Fruit fly (Drosophila melanogaster) whole organism, embryonic: ENCODE data around the gene Rpn2.

Source experiments
- ATbp ChIP-seq: fragments of 200-800 bp; sonication (Bioruptor generic); optimal IDR thresholded peaks from 2 replicates; lab custom pipeline; 2017; ENCODE audit warnings: missing biosample characterization, mild to moderate bottlenecking, missing genetic modification characterization, missing genetic modification reagents
- Aef1 ChIP-seq: fragments of 200-800 bp; sonication (Bioruptor generic); IDR thresholded peaks from 3 replicates; pipeline ENCODE4 v1.3.6; 2022; ENCODE audit warnings: missing biosample characterization, missing genetic modification characterization
- Atf6 ChIP-seq: fragments of 200-800 bp; sonication (Bioruptor generic); IDR thresholded peaks from 2 replicates; pipeline ENCODE4 v1.3.6; 2022; ENCODE audit warnings: missing biosample characterization, missing genetic modification characterization
- BtbVII ChIP-seq: fragments of 200-800 bp; sonication (Bioruptor generic); optimal IDR thresholded peaks from 3 replicates; lab custom pipeline; 2017; ENCODE audit warnings: missing biosample characterization, mild to moderate bottlenecking, missing genetic modification characterization
- CG1024 ChIP-seq: fragments of 200-800 bp; sonication (Bioruptor generic); IDR thresholded peaks from 2 replicates; pipeline ENCODE4 v1.3.6; 2022; ENCODE audit warnings: missing biosample characterization, missing genetic modification characterization
- CG10979 ChIP-seq: fragments of 200-800 bp; sonication (Bioruptor generic); optimal IDR thresholded peaks from 2 replicates; lab custom pipeline; 2018; ENCODE audit warnings: missing biosample characterization, mild to moderate bottlenecking, missing genetic modification characterization, moderate library complexity
- CG11085 ChIP-seq: fragments of 200-800 bp; sonication (Bioruptor generic); IDR thresholded peaks from 2 replicates; pipeline ENCODE4 v1.3.6; 2022; ENCODE audit warnings: missing biosample characterization, missing genetic modification characterization
- CG12236 ChIP-seq: fragments of 200-800 bp; sonication (Bioruptor generic); optimal IDR thresholded peaks from 2 replicates; lab custom pipeline; 2016; ENCODE audit warnings: missing biosample characterization, missing genetic modification characterization
- CG13287 ChIP-seq: fragments of 200-800 bp; sonication (Bioruptor generic); IDR thresholded peaks from 2 replicates; pipeline ENCODE4 v1.3.6; 2022; ENCODE audit warnings: missing biosample characterization, missing genetic modification characterization; ENCODE audit not compliant: partially characterized antibody
- CG13624 ChIP-seq: fragments of 200-800 bp; sonication (Bioruptor generic); optimal IDR thresholded peaks from 2 replicates; lab custom pipeline; 2016; ENCODE audit warnings: missing biosample characterization, missing genetic modification characterization
- CG1647 ChIP-seq: fragments of 200-800 bp; sonication (Bioruptor generic); optimal IDR thresholded peaks from 3 replicates; lab custom pipeline; 2016; ENCODE audit warnings: missing biosample characterization, missing genetic modification characterization
- CG16813 ChIP-seq: fragments of 200-800 bp; sonication (Bioruptor generic); IDR thresholded peaks from 3 replicates; pipeline ENCODE4 v1.3.6; 2022; ENCODE audit warnings: missing biosample characterization, missing genetic modification characterization; ENCODE audit not compliant: partially characterized antibody
- CG17612 ChIP-seq: fragments of 200-800 bp; sonication (Bioruptor generic); IDR thresholded peaks from 2 replicates; pipeline ENCODE4 v1.3.6; 2022; ENCODE audit warnings: missing biosample characterization, missing genetic modification characterization
- CG18764 ChIP-seq: fragments of 200-800 bp; sonication (Bioruptor generic); optimal IDR thresholded peaks from 3 replicates; lab custom pipeline; 2016; ENCODE audit warnings: missing biosample characterization, missing genetic modification characterization
- CG31365 ChIP-seq: fragments of 200-800 bp; sonication (Bioruptor generic); optimal IDR thresholded peaks from 2 replicates; lab custom pipeline; 2018; ENCODE audit warnings: missing biosample characterization, mild to moderate bottlenecking, missing genetic modification characterization
- CG33213 ChIP-seq: fragments of 200-800 bp; sonication (Bioruptor generic); optimal IDR thresholded peaks from 3 replicates; lab custom pipeline; 2016; ENCODE audit warnings: missing biosample characterization, missing genetic modification characterization
- CG5953 ChIP-seq: fragments of 200-800 bp; sonication (Bioruptor generic); IDR thresholded peaks from 2 replicates; pipeline ENCODE4 v1.3.6; 2022; ENCODE audit warnings: missing biosample characterization, missing genetic modification characterization
- CG6813 ChIP-seq: fragments of 200-800 bp; sonication (Bioruptor generic); optimal IDR thresholded peaks from 2 replicates; lab custom pipeline; 2017; ENCODE audit warnings: missing biosample characterization, missing genetic modification characterization, mild to moderate bottlenecking, moderate library complexity, missing genetic modification reagents
- CG7372 ChIP-seq: fragments of 200-800 bp; sonication (Bioruptor generic); IDR thresholded peaks from 2 replicates; pipeline ENCODE4 v1.3.6; 2022; ENCODE audit warnings: missing biosample characterization, missing genetic modification characterization
- Camta ChIP-seq: fragments of 200-800 bp; sonication (Bioruptor generic); optimal IDR thresholded peaks from 2 replicates; lab custom pipeline; 2016; ENCODE audit warnings: missing biosample characterization, missing genetic modification characterization
- D ChIP-seq, 2 experiments: fragments of 200-800 bp in 1 of 2; fragments of >200 bp in 1 of 2; sonication (Bioruptor generic) in 1 of 2; optimal IDR thresholded peaks; 2 replicates in 1 of 2; 3 replicates in 1 of 2; lab custom pipeline; 2017; ENCODE audit warnings: mild to moderate bottlenecking in 1 of 2, missing biosample characterization in 1 of 2, missing genetic modification characterization in 1 of 2, missing genetic modification reagents in 1 of 2
- D19B ChIP-seq: fragments of 200-800 bp; sonication (Bioruptor generic); optimal IDR thresholded peaks from 2 replicates; lab custom pipeline; 2017; ENCODE audit warnings: missing biosample characterization, mild to moderate bottlenecking, missing genetic modification characterization
- Dip2 ChIP-seq: fragments of 200-800 bp; sonication (Bioruptor generic); IDR thresholded peaks from 2 replicates; pipeline ENCODE4 v1.3.6; 2022; ENCODE audit warnings: missing biosample characterization, missing genetic modification characterization
- Doc3 ChIP-seq: fragments of 200-800 bp; sonication (Bioruptor generic); IDR thresholded peaks from 3 replicates; pipeline ENCODE4 v1.3.6; 2022; ENCODE audit warnings: missing biosample characterization, missing genetic modification characterization; ENCODE audit not compliant: partially characterized antibody
- Dref ChIP-seq: fragments of 200-800 bp; sonication (Bioruptor generic); IDR thresholded peaks from 2 replicates; pipeline ENCODE4 v1.3.6; 2022; ENCODE audit warnings: missing biosample characterization, missing genetic modification characterization
- Ets65A ChIP-seq: fragments of 200-800 bp; sonication (Bioruptor generic); peaks from one replicate; lab custom pipeline; 2016; ENCODE audit warnings: missing biosample characterization, missing genetic modification characterization
- Fer2 ChIP-seq: fragments of 200-800 bp; sonication (Bioruptor generic); optimal IDR thresholded peaks from 2 replicates; lab custom pipeline; 2018; ENCODE audit warnings: missing biosample characterization, mild to moderate bottlenecking, missing genetic modification characterization, moderate library complexity
- Fer3 ChIP-seq: fragments of 200-800 bp; sonication (Bioruptor generic); optimal IDR thresholded peaks from 2 replicates; lab custom pipeline; 2018; ENCODE audit warnings: missing biosample characterization, mild to moderate bottlenecking, missing genetic modification characterization, moderate library complexity
- Gug ChIP-seq: fragments of 200-800 bp; sonication (Bioruptor generic); IDR thresholded peaks from 4 replicates; pipeline ENCODE4 v1.3.6; 2022; ENCODE audit warnings: missing biosample characterization, missing genetic modification characterization
- Nf-YB ChIP-seq: fragments of 200-800 bp; sonication (Bioruptor generic); optimal IDR thresholded peaks from 3 replicates; lab custom pipeline; 2019; ENCODE audit warnings: missing biosample characterization, mild to moderate bottlenecking, missing genetic modification characterization, moderate library complexity
- Optix ChIP-seq: fragments of 200-800 bp; sonication (Bioruptor generic); IDR thresholded peaks from 3 replicates; pipeline ENCODE4 v1.3.6; 2022; ENCODE audit warnings: missing biosample characterization, missing genetic modification characterization
- Pdp1 ChIP-seq, 2 experiments: fragments of 200-800 bp; sonication (Bioruptor generic); optimal IDR thresholded peaks; 3 replicates each; lab custom pipeline; 2016; ENCODE audit warnings: missing biosample characterization in 2 of 2, missing genetic modification characterization in 2 of 2, mild to moderate bottlenecking in 1 of 2, moderate library complexity in 1 of 2
- al ChIP-seq: fragments of 200-800 bp; sonication (Bioruptor generic); IDR thresholded peaks from 2 replicates; pipeline ENCODE4 v1.3.6; 2022; ENCODE audit warnings: missing biosample characterization, missing genetic modification characterization
- bsh ChIP-seq, 2 experiments: fragments of 200-800 bp; sonication (Bioruptor generic); optimal IDR thresholded peaks; 2 replicates each; lab custom pipeline; 2017 to 2018; ENCODE audit warnings: mild to moderate bottlenecking in 2 of 2, missing biosample characterization in 2 of 2, missing genetic modification characterization in 2 of 2, moderate library complexity in 1 of 2
- dmrt11E ChIP-seq: fragments of 200-800 bp; sonication (Bioruptor generic); optimal IDR thresholded peaks from 3 replicates; lab custom pipeline; 2018; ENCODE audit warnings: missing biosample characterization, mild to moderate bottlenecking, missing genetic modification characterization, moderate library complexity
- fd64A ChIP-seq: fragments of 200-800 bp; sonication (Bioruptor generic); optimal IDR thresholded peaks from 3 replicates; lab custom pipeline; 2018; ENCODE audit warnings: missing biosample characterization, mild to moderate bottlenecking, missing genetic modification characterization
- fd96Cb ChIP-seq: fragments of 200-800 bp; sonication (Bioruptor generic); optimal IDR thresholded peaks from 2 replicates; lab custom pipeline; 2018; ENCODE audit warnings: missing biosample characterization, mild to moderate bottlenecking, missing genetic modification characterization, moderate library complexity
- gsb-n ChIP-seq: fragments of 200-800 bp; sonication (Bioruptor generic); optimal IDR thresholded peaks from 3 replicates; lab custom pipeline; 2018; ENCODE audit warnings: missing biosample characterization, mild to moderate bottlenecking, missing genetic modification characterization
- knrl ChIP-seq: fragments of 200-800 bp; sonication (Bioruptor generic); IDR thresholded peaks from 3 replicates; pipeline ENCODE4 v1.3.6; 2022; ENCODE audit warnings: missing biosample characterization, missing genetic modification characterization; ENCODE audit not compliant: partially characterized antibody
- luna ChIP-seq: fragments of 200-800 bp; sonication (Bioruptor generic); optimal IDR thresholded peaks from 2 replicates; lab custom pipeline; 2016; ENCODE audit warnings: missing biosample characterization, missing genetic modification characterization
- p53 ChIP-seq: fragments of 200-800 bp; sonication (Bioruptor generic); optimal IDR thresholded peaks from 2 replicates; lab custom pipeline; 2016; ENCODE audit warnings: missing biosample characterization, missing genetic modification characterization
- prd ChIP-seq, 3 experiments: fragments of >200 bp in 2 of 3; fragments of 200-800 bp in 1 of 3; sonication (Bioruptor generic) in 1 of 3; optimal IDR thresholded peaks in 2 of 3; IDR thresholded peaks in 1 of 3; 2 replicates in 2 of 3; 3 replicates in 1 of 3; pipeline versions ENCODE4 v1.3.6 to Lab custom; 2017 to 2022; ENCODE audit warnings: missing biosample characterization in 1 of 3, missing genetic modification characterization in 1 of 3
- sug ChIP-seq: fragments of 200-800 bp; optimal IDR thresholded peaks from 2 replicates; lab custom pipeline; 2019; ENCODE audit warnings: missing biosample characterization, mild to moderate bottlenecking, missing genetic modification characterization, moderate library complexity
- tio ChIP-seq: fragments of 200-800 bp; sonication (Bioruptor generic); optimal IDR thresholded peaks from 2 replicates; lab custom pipeline; 2017; ENCODE audit warnings: missing biosample characterization, missing genetic modification characterization, inconsistent platforms
- tup ChIP-seq: fragments of 200-800 bp; sonication (Bioruptor generic); optimal IDR thresholded peaks from 2 replicates; lab custom pipeline; 2016; ENCODE audit warnings: missing biosample characterization, mild to moderate bottlenecking, missing genetic modification characterization, moderate library complexity
- z ChIP-seq: fragments of 200-800 bp; sonication (Bioruptor generic); IDR thresholded peaks from 3 replicates; pipeline ENCODE4 v1.3.6; 2022; ENCODE audit warnings: missing biosample characterization, missing genetic modification characterization
- zf30C ChIP-seq: fragments of 200-800 bp; sonication (Bioruptor generic); optimal IDR thresholded peaks from 3 replicates; lab custom pipeline; 2018; ENCODE audit warnings: missing biosample characterization, mild to moderate bottlenecking, missing genetic modification characterization

Gene Rpn2

DNA sequence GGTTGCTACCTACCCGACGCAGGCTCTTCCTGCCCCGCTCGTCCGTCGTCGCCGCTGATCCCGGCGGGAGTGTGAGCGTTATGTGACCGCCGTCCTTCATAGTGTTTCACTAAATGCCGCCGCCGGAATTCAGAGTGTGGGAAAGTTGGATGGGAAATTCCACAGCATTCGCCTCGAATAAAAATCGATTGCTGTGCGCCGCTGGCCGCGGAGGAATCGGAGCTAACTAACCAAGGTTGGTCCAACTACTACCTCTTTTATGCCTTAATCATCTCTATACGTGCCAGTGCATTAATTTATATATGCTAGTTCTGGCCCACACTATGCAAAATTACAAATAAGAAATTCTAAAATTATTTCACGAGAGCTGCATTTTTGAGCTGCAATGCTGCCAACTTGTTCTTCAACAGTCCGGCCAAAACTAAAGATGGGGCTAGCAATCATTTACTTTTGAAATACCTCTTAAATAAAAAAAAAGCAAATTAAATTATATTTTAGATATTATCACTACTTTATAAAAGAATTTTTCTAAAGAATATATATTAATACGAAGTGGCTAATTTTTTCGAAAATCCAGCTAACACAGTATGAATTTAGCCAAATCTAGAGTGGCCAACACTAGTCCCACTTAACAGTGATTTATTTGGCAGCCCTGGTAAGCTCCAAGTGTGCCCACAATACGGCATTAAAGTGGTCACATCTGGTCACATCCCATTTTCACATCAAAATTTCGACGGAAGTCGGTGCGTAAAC, 40.8 kb upstream of the Rpn2 start, which contains the start of the genes alpha-Man-Ib and Pdhb (continued):
- TF ChIP-seq Dref (GFP tag; lab: Robert Waterston, UW) (peak; percentile 51), CG31365 (tag; lab: Kevin White, UChicago) (no peak), ATbp (peak; percentile 49), CG11085 (GFP tag; lab: Robert Waterston, UW) (peak; percentile 81), CG16813 (GFP tag; lab: Robert Waterston, UW) (0 out of 3 replicates have a peak, but pooled peaks have one; percentile 18), CG6813 (GFP tag; lab: Kevin White, UChicago) (peak; percentile 51), Atf6 (GFP tag; lab: Robert Waterston, UW) (peak; percentile 57; the same call in 1 of the 2 replicates), CG7372 (GFP tag; lab: Robert Waterston, UW) (peak; percentile 75), tup (peak; percentile 59), bsh (GFP tag; optimal IDR thresholded peaks at IDR 0.05; lab: Kevin White, UChicago) (peak in 1 of 2 experiments; percentile 72), Camta (GFP tag; lab: Kevin White, UChicago) (peak; percentile 5), CG10979 (peak; percentile 67), Nf-YB (GFP tag; lab: Kevin White, UChicago) (peak; percentile 52), CG1647 (GFP tag; lab: Kevin White, UChicago) (peak; percentile 22), Doc3 (GFP tag; lab: Robert Waterston, UW) (0 out of 3 replicates have a peak, but pooled peaks have one; percentile 15), CG18764 (peak; percentile 63), fd96Cb (tag; lab: Kevin White, UChicago) (peak; percentile 70), Gug (GFP tag; lab: Robert Waterston, UW) (peak; percentile 84; the same call in 3 of the 4 replicates), Optix (peak; percentile 56; the same call in 2 of the 3 replicates), tio (GFP tag; lab: Kevin White, UChicago) (no peak), knrl (peak; percentile 66; the same call in 1 of the 3 replicates), CG13287 (GFP tag; lab: Robert Waterston, UW) (peak; percentile 56), fd64A (GFP tag; lab: Kevin White, UChicago) (no peak), p53 (GFP tag; lab: Kevin White, UChicago) (no peak), zf30C (GFP tag; lab: Kevin White, UChicago) (no peak), CG1024 (peak; percentile 48; the same call in 1 of the 2 replicates), Ets65A (GFP tag; lab: Kevin White, UChicago) (peak; percentile 91), CG13624 (GFP tag; lab: Kevin White, UChicago) (peak; percentile 32), Pdp1 (GFP tag; optimal IDR thresholded peaks at IDR 0.05; lab: Kevin White, UChicago) (peak in 1 of 2 experiments; percentile 55), D (optimal IDR thresholded peaks at IDR 0.05; lab: Kevin White, UChicago) (no peak), D (GFP tag; optimal IDR thresholded peaks at IDR 0.05; lab: Kevin White, UChicago) (peak; percentile 66), Fer2 (tag; lab: Kevin White, UChicago) (peak; percentile 66), gsb-n (no peak), CG33213 (GFP tag; lab: Kevin White, UChicago) (peak; percentile 2), CG5953 (0 out of 2 replicates have a peak, but pooled peaks have one; percentile 5), prd (optimal IDR thresholded peaks at IDR 0.05; lab: Kevin White, UChicago) (no peak), prd (GFP tag; IDR thresholded peaks at IDR 0.05; lab: Robert Waterston, UW) (peak; percentile 91), luna (GFP tag; lab: Kevin White, UChicago) (no peak), Dip2 (GFP tag; lab: Robert Waterston, UW) (no peak), BtbVII (peak; percentile 31), D19B (peak; percentile 50), Aef1 (peak; percentile 82), Fer3 (tag; lab: Kevin White, UChicago) (peak; percentile 78), al (peak; percentile 85), CG12236 (GFP tag; lab: Kevin White, UChicago) (no peak), z (GFP tag; lab: Robert Waterston, UW) (no peak), CG17612 (GFP tag; lab: Robert Waterston, UW) (no peak), sug (tag; lab: Kevin White, UChicago) (peak; percentile 74), dmrt11E (tag; lab: Kevin White, UChicago) (peak; percentile 78)
